Worm (Caenorhabditis elegans) whole organism, L1 larva: ENCODE results near the gene nfki-1.

Experiments used
- C04F5.9 ChIP-seq: sonication (generic microtip); optimal IDR thresholded peaks from 2 replicates; lab custom pipeline; 2016; ENCODE audit warnings: missing genetic modification characterization, missing compliant biosample characterization
- C16A3.4 ChIP-seq: fragments of 150-350 bp; optimal IDR thresholded peaks from 2 replicates; lab custom pipeline; 2014; ENCODE audit warnings: missing biosample characterization, missing genetic modification characterization
- C34B4.2 ChIP-seq: sonication (generic microtip); optimal IDR thresholded peaks from 2 replicates; lab custom pipeline; 2017; ENCODE audit warnings: mild to moderate bottlenecking, missing genetic modification characterization, missing compliant biosample characterization
- F16B12.6 ChIP-seq: fragments of 150-350 bp; optimal IDR thresholded peaks from 2 replicates; lab custom pipeline; 2014; ENCODE audit warnings: missing biosample characterization, missing genetic modification characterization
- Y116A8C.19 ChIP-seq: sonication (generic microtip); optimal IDR thresholded peaks from 2 replicates; lab custom pipeline; 2016; ENCODE audit warnings: missing compliant biosample characterization, missing genetic modification characterization, borderline replicate concordance
- alr-1 ChIP-seq: fragments of 200-800 bp; sonication (Bioruptor generic); optimal IDR thresholded peaks from 2 replicates; lab custom pipeline; 2018; ENCODE audit warnings: borderline replicate concordance, mild to moderate bottlenecking, missing genetic modification characterization, missing compliant biosample characterization
- ama-1 ChIP-seq: fragments of 150-350 bp; optimal IDR thresholded peaks from 2 replicates; lab custom pipeline; 2014
- blmp-1 ChIP-seq: fragments of 150-350 bp; optimal IDR thresholded peaks from 2 replicates; lab custom pipeline; 2014; ENCODE audit warnings: missing biosample characterization, missing genetic modification characterization
- ceh-82 ChIP-seq, 3 experiments: fragments of 150-350 bp in 1 of 3; sonication (generic microtip) in 2 of 3; optimal IDR thresholded peaks; 2 replicates each; lab custom pipeline; 2014 to 2017; ENCODE audit warnings: missing biosample characterization in 3 of 3, missing genetic modification characterization in 3 of 3
- dsc-1 ChIP-seq: sonication (generic microtip); optimal IDR thresholded peaks from 2 replicates; lab custom pipeline; 2016; ENCODE audit warnings: mild to moderate bottlenecking, missing genetic modification characterization, missing compliant biosample characterization
- efl-1 ChIP-seq, 4 experiments: fragments of 150-350 bp; optimal IDR thresholded peaks in 3 of 4; peaks in 1 of 4; 1 replicate in 1 of 4; 2 replicates in 3 of 4; lab custom pipeline; 2014; ENCODE audit warnings: missing biosample characterization in 2 of 4, missing genetic modification characterization in 2 of 4, missing genetic modification reagents in 2 of 4
- ets-5 ChIP-seq: fragments of 200-800 bp; sonication (Bioruptor generic); IDR thresholded peaks from 2 replicates; pipeline ENCODE4 v1.3.6; 2022; ENCODE audit warnings: missing genetic modification characterization, missing compliant biosample characterization
- fkh-8 ChIP-seq: sonication (generic microtip); optimal IDR thresholded peaks from 2 replicates; lab custom pipeline; 2016; ENCODE audit warnings: mild to moderate bottlenecking, missing genetic modification characterization, missing compliant biosample characterization
- fos-1 ChIP-seq: fragments of 150-350 bp; optimal IDR thresholded peaks from 2 replicates; lab custom pipeline; 2014; ENCODE audit warnings: missing biosample characterization, missing genetic modification characterization
- grh-1 ChIP-seq: fragments of 200-800 bp; sonication (Bioruptor generic); IDR thresholded peaks from 2 replicates; pipeline ENCODE4 v1.3.6; 2022; ENCODE audit warnings: missing genetic modification reagents, missing genetic modification characterization, missing compliant biosample characterization
- lin-14 ChIP-seq: fragments of 200-800 bp; sonication (Bioruptor generic); optimal IDR thresholded peaks from 2 replicates; lab custom pipeline; 2018; ENCODE audit warnings: mild to moderate bottlenecking, missing genetic modification characterization, moderate library complexity, missing compliant biosample characterization
- lin-15B ChIP-seq: fragments of 150-350 bp; sonication (generic microtip); optimal IDR thresholded peaks from 3 replicates; lab custom pipeline; 2014; ENCODE audit warnings: missing biosample characterization, missing genetic modification characterization
- lin-39 ChIP-seq: fragments of 150-350 bp; optimal IDR thresholded peaks from 2 replicates; lab custom pipeline; 2014; ENCODE audit warnings: missing biosample characterization, missing genetic modification reagents, missing genetic modification characterization
- lir-3 ChIP-seq: sonication (generic microtip); optimal IDR thresholded peaks from 2 replicates; lab custom pipeline; 2016; ENCODE audit warnings: mild to moderate bottlenecking, missing genetic modification characterization, moderate library complexity, missing compliant biosample characterization; ENCODE audit not compliant: poor library complexity
- mdl-1 ChIP-seq, 2 experiments: fragments of 150-350 bp; optimal IDR thresholded peaks; 2 replicates each; lab custom pipeline; 2014 to 2017; ENCODE audit warnings: missing biosample characterization in 2 of 2, missing genetic modification characterization in 2 of 2, inconsistent platforms in 1 of 2
- mef-2 ChIP-seq: fragments of 150-350 bp; optimal IDR thresholded peaks from 2 replicates; lab custom pipeline; 2014; ENCODE audit warnings: missing biosample characterization, missing genetic modification characterization
- mep-1 ChIP-seq: fragments of 150-350 bp; optimal IDR thresholded peaks from 2 replicates; lab custom pipeline; 2014; ENCODE audit warnings: missing biosample characterization, missing genetic modification characterization
- nhr-11 ChIP-seq: fragments of 150-350 bp; optimal IDR thresholded peaks from 2 replicates; lab custom pipeline; 2014; ENCODE audit warnings: missing biosample characterization, missing genetic modification characterization
- nhr-12 ChIP-seq: sonication (generic microtip); optimal IDR thresholded peaks from 2 replicates; lab custom pipeline; 2017; ENCODE audit warnings: missing biosample characterization, missing genetic modification characterization
- nhr-20 ChIP-seq: sonication (generic microtip); optimal IDR thresholded peaks from 2 replicates; lab custom pipeline; 2016; ENCODE audit warnings: mild to moderate bottlenecking, missing genetic modification characterization, missing compliant biosample characterization
- nhr-28 ChIP-seq: fragments of 150-350 bp; optimal IDR thresholded peaks from 2 replicates; lab custom pipeline; 2014; ENCODE audit warnings: missing biosample characterization, missing genetic modification characterization
- nhr-47 ChIP-seq: sonication (generic microtip); optimal IDR thresholded peaks from 2 replicates; lab custom pipeline; 2016; ENCODE audit warnings: mild to moderate bottlenecking, missing genetic modification characterization, moderate library complexity, missing compliant biosample characterization
- nhr-71 ChIP-seq: sonication (generic microtip); optimal IDR thresholded peaks from 2 replicates; lab custom pipeline; 2016; ENCODE audit warnings: mild to moderate bottlenecking, missing genetic modification characterization, moderate library complexity, missing compliant biosample characterization
- nhr-77 ChIP-seq: fragments of 150-350 bp; optimal IDR thresholded peaks from 2 replicates; lab custom pipeline; 2014; ENCODE audit warnings: missing biosample characterization, missing genetic modification characterization
- nhr-85 ChIP-seq: sonication (generic microtip); peaks from one replicate; lab custom pipeline; 2016; ENCODE audit warnings: missing genetic modification characterization, inconsistent platforms, missing compliant biosample characterization
- pax-3 ChIP-seq: fragments of 200-800 bp; sonication (Bioruptor generic); optimal IDR thresholded peaks from 2 replicates; lab custom pipeline; 2018; ENCODE audit warnings: mild to moderate bottlenecking, missing genetic modification characterization, moderate library complexity, missing compliant biosample characterization
- skn-1 ChIP-seq: fragments of 150-350 bp; optimal IDR thresholded peaks from 2 replicates; lab custom pipeline; 2014; ENCODE audit warnings: missing biosample characterization, missing genetic modification characterization
- snpc-4 ChIP-seq: fragments of 150-350 bp; optimal IDR thresholded peaks from 2 replicates; lab custom pipeline; 2014; ENCODE audit warnings: missing biosample characterization, missing genetic modification characterization
- sptf-1 ChIP-seq: fragments of 150-350 bp; optimal IDR thresholded peaks from 2 replicates; lab custom pipeline; 2014; ENCODE audit warnings: missing biosample characterization, missing genetic modification characterization
- swsn-7 ChIP-seq: sonication (generic microtip); optimal IDR thresholded peaks from 2 replicates; lab custom pipeline; 2016; ENCODE audit warnings: missing genetic modification characterization, missing compliant biosample characterization
- unc-130 ChIP-seq: fragments of 150-350 bp; optimal IDR thresholded peaks from 2 replicates; lab custom pipeline; 2017; ENCODE audit warnings: missing biosample characterization, missing genetic modification characterization, inconsistent platforms
- unc-30 ChIP-seq: sonication (generic microtip); optimal IDR thresholded peaks from 2 replicates; lab custom pipeline; 2017; ENCODE audit warnings: missing biosample characterization, missing genetic modification characterization
- unc-62 ChIP-seq: fragments of 150-350 bp; optimal IDR thresholded peaks from 2 replicates; lab custom pipeline; 2014; ENCODE audit warnings: missing biosample characterization, missing genetic modification reagents, missing genetic modification characterization
- zip-4 ChIP-seq: fragments of 200-800 bp; sonication (Bioruptor generic); optimal IDR thresholded peaks from 2 replicates; lab custom pipeline; 2018; ENCODE audit warnings: mild to moderate bottlenecking, missing genetic modification characterization, moderate library complexity, missing compliant biosample characterization
- ztf-4 ChIP-seq: fragments of 150-350 bp; optimal IDR thresholded peaks from 2 replicates; lab custom pipeline; 2014; ENCODE audit warnings: missing biosample characterization, missing genetic modification characterization

The nfki-1 gene

ce11 chrX:15385807-15386349, 30.8 kb downstream of the nfki-1 start (continued):
- TF ChIP-seq nhr-28 (no peak), swsn-7 (tag; lab: Kevin White, UChicago) (peak; percentile 54), nhr-12 (tag; lab: Kevin White, UChicago) (no peak)

- TF ChIP-seq lin-15B (tag; lab: Kevin White, UChicago) (no peak), snpc-4 (tag; lab: Kevin White, UChicago) (peak; percentile 91), F16B12.6 (tag; lab: Kevin White, UChicago) (no peak), efl-1 (optimal IDR thresholded peaks at IDR 0.05; lab: Kevin White, UChicago) (no peak), efl-1 (GFP tag; optimal IDR thresholded peaks at IDR 0.05 in 1 of 2; lab: Kevin White, UChicago) (peak in 1 of 2 experiments; percentile 6), sptf-1 (tag; lab: Kevin White, UChicago) (no peak)
Observed at ce11 chrX:15388259-15388658, 33.2 kb downstream of the nfki-1 start.

- no peak for TF ChIP-seq nhr-20 (tag; lab: Kevin White, UChicago)
- no peak for TF ChIP-seq ets-5 (GFP tag; lab: Robert Waterston, UW)
- TF ChIP-seq C34B4.2 (tag; lab: Kevin White, UChicago): no peak
- no peak for TF ChIP-seq mef-2
- TF ChIP-seq dsc-1 (tag; lab: Kevin White, UChicago): no peak
- no peak for TF ChIP-seq F16B12.6 (tag; lab: Kevin White, UChicago)
- no peak for TF ChIP-seq pax-3 (tag; lab: Kevin White, UChicago)
- no peak for TF ChIP-seq mdl-1 (tag; optimal IDR thresholded peaks at IDR 0.05; lab: Kevin White, UChicago)
- no peak for TF ChIP-seq ceh-82 (tag; optimal IDR thresholded peaks at IDR 0.05; lab: Kevin White, UChicago)
- TF ChIP-seq nhr-28: no peak
- no peak for TF ChIP-seq zip-4 (GFP tag; lab: Kevin White, UChicago)
- TF ChIP-seq fkh-8 (tag; lab: Kevin White, UChicago): peak; percentile 83
- no peak for TF ChIP-seq nhr-85
- TF ChIP-seq C16A3.4 (tag; lab: Kevin White, UChicago): no peak
- peak; percentile 77 for TF ChIP-seq nhr-11
- TF ChIP-seq C04F5.9 (tag; lab: Kevin White, UChicago): no peak
- no peak for TF ChIP-seq fos-1 (tag; lab: Kevin White, UChicago)
- TF ChIP-seq blmp-1 (tag; lab: Kevin White, UChicago): no peak
- no peak for TF ChIP-seq unc-62 (GFP tag; lab: Kevin White, UChicago)
- peak; percentile 49 for TF ChIP-seq nhr-47 (tag; lab: Kevin White, UChicago)
- TF ChIP-seq lir-3 (tag; lab: Kevin White, UChicago): no peak
- TF ChIP-seq unc-130 (tag; lab: Kevin White, UChicago): no peak
- peak; percentile 42 for TF ChIP-seq lin-14 (GFP tag; lab: Kevin White, UChicago)
- TF ChIP-seq ztf-4 (tag; lab: Kevin White, UChicago): no peak
- no peak for TF ChIP-seq sptf-1 (tag; lab: Kevin White, UChicago)
- TF ChIP-seq efl-1 (optimal IDR thresholded peaks at IDR 0.05; lab: Kevin White, UChicago): no peak
- no peak for TF ChIP-seq efl-1 (GFP tag; optimal IDR thresholded peaks at IDR 0.05 in 1 of 2; lab: Kevin White, UChicago)
- no peak for TF ChIP-seq ama-1 (lab: Kevin White, UChicago)
- TF ChIP-seq alr-1: no peak
- TF ChIP-seq snpc-4 (tag; lab: Kevin White, UChicago): no peak
- no peak for TF ChIP-seq lin-39
- TF ChIP-seq mep-1 (tag; lab: Kevin White, UChicago): no peak
- no peak for TF ChIP-seq nhr-77
- TF ChIP-seq nhr-71 (tag; lab: Kevin White, UChicago): peak; percentile 67
- TF ChIP-seq unc-30 (tag; lab: Kevin White, UChicago): no peak
- TF ChIP-seq Y116A8C.19 (tag; lab: Kevin White, UChicago): no peak
- TF ChIP-seq skn-1 (tag; lab: Kevin White, UChicago): no peak
- TF ChIP-seq grh-1 (GFP tag; lab: Robert Waterston, UW): no peak
Observed at ce11 chrX:15389853-15390252, 34.8 kb downstream of the nfki-1 start.
